Worm (Caenorhabditis elegans): ENCODE results near the gene W01B6.5.

The W01B6.5 gene

DNA sequence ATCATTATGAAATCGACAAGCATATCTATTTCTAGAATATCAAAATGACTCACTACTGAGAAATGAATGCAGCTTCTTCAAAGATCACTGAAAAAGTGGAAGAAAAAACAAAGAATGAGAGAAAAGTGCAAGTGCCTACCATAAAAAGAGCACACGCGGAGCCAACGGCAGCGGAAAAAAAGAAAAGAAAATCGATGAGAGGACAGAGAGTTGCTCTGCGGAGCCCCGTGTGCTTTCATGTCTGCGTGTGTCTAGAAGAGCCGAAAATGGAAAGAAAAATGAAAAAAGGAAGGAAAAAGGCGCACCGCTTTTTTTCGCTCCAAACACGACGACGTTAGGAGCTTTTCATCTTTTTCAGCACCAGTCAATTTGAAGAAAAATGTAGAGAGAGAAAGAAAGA, 13.3 kb upstream of the W01B6.5 start, which contains the start of gene ipla-7:
TSS of gene ipla-7 (minus strand) at position 122 of the 400 bp plus-strand sequence.
- no peak for TF ChIP-seq mbf-1 (tag; optimal IDR thresholded peaks at IDR 0.05)
- peak in 1 of 2 experiments; percentile 33 for TF ChIP-seq mdl-1 (tag; optimal IDR thresholded peaks at IDR 0.05)
- no peak for TF ChIP-seq nhr-25 (tag; optimal IDR thresholded peaks at IDR 0.05)
- TF ChIP-seq peb-1 (tag; optimal IDR thresholded peaks at IDR 0.05): no peak
- TF ChIP-seq mab-5 (tag; optimal IDR thresholded peaks at IDR 0.05): no peak
- peak; percentile 11 for TF ChIP-seq nhr-129 (tag; optimal IDR thresholded peaks at IDR 0.05)
- TF ChIP-seq dmd-4 (tag; optimal IDR thresholded peaks at IDR 0.05): no peak
- no peak for TF ChIP-seq nhr-237 (tag; optimal IDR thresholded peaks at IDR 0.05)
- TF ChIP-seq sem-4 (tag; optimal IDR thresholded peaks at IDR 0.05): no peak
- TF ChIP-seq R02D3.7 (tag; optimal IDR thresholded peaks at IDR 0.05): no peak
- TF ChIP-seq nhr-23 (tag; optimal IDR thresholded peaks at IDR 0.05): no peak
- TF ChIP-seq egl-27 (tag; optimal IDR thresholded peaks at IDR 0.05): no peak
- TF ChIP-seq zag-1 (tag; optimal IDR thresholded peaks at IDR 0.05): peak; percentile 31
- TF ChIP-seq nhr-77 (tag; optimal IDR thresholded peaks at IDR 0.05): no peak
- TF ChIP-seq ztf-11 (tag; optimal IDR thresholded peaks at IDR 0.05): no peak
- TF ChIP-seq sma-9 (GFP tag; optimal IDR thresholded peaks at IDR 0.05): no peak
- TF ChIP-seq sma-9 (tag; optimal IDR thresholded peaks at IDR 0.05): no peak
- TF ChIP-seq F13H6.1 (tag; optimal IDR thresholded peaks at IDR 0.05): peak; percentile 29
- peak; percentile 29 for TF ChIP-seq unc-55 (GFP tag; optimal IDR thresholded peaks at IDR 0.05)
- TF ChIP-seq crh-2 (tag; optimal IDR thresholded peaks at IDR 0.05): peak; percentile 62
- TF ChIP-seq nhr-10 (tag; optimal IDR thresholded peaks at IDR 0.05): no peak
- TF ChIP-seq ama-1 (optimal IDR thresholded peaks at IDR 0.05): no peak
- TF ChIP-seq snpc-4 (tag; optimal IDR thresholded peaks at IDR 0.05): peak; percentile 5
- no peak for TF ChIP-seq nhr-21 (tag; optimal IDR thresholded peaks at IDR 0.05)
- TF ChIP-seq Y55F3AM.14 (GFP tag; optimal IDR thresholded peaks at IDR 0.05): no peak
- TF ChIP-seq nhr-11 (tag; optimal IDR thresholded peaks at IDR 0.05): no peak
- no peak for TF ChIP-seq nhr-6 (tag; optimal IDR thresholded peaks at IDR 0.05)
- no peak for TF ChIP-seq nhr-12 (tag; optimal IDR thresholded peaks at IDR 0.05)
- peak; percentile 62 for TF ChIP-seq fos-1 (tag; optimal IDR thresholded peaks at IDR 0.05)
- no peak for TF ChIP-seq gmeb-1 (tag; optimal IDR thresholded peaks at IDR 0.05)
- no peak for TF ChIP-seq elt-1 (tag; optimal IDR thresholded peaks at IDR 0.05)
- peak in 1 of 2 experiments; percentile 21 for TF ChIP-seq lsy-2 (tag; optimal IDR thresholded peaks at IDR 0.05)
- no peak for TF ChIP-seq unc-39 (tag; optimal IDR thresholded peaks at IDR 0.05)
- TF ChIP-seq unc-62 (GFP tag; optimal IDR thresholded peaks at IDR 0.05): no peak
- no peak for TF ChIP-seq aly-2 (tag; optimal IDR thresholded peaks at IDR 0.05)
- peak; percentile 70 for TF ChIP-seq C34F6.9 (tag; optimal IDR thresholded peaks at IDR 0.05)
- no peak for TF ChIP-seq sma-3 (GFP tag; optimal IDR thresholded peaks at IDR 0.05)
- TF ChIP-seq alr-1 (tag; optimal IDR thresholded peaks at IDR 0.05): no peak
- TF ChIP-seq ztf-4 (tag; optimal IDR thresholded peaks at IDR 0.05): no peak
- TF ChIP-seq lin-13 (GFP tag; optimal IDR thresholded peaks at IDR 0.05): no peak
- no peak for TF ChIP-seq elt-3 (tag; optimal IDR thresholded peaks at IDR 0.05)

DNA sequence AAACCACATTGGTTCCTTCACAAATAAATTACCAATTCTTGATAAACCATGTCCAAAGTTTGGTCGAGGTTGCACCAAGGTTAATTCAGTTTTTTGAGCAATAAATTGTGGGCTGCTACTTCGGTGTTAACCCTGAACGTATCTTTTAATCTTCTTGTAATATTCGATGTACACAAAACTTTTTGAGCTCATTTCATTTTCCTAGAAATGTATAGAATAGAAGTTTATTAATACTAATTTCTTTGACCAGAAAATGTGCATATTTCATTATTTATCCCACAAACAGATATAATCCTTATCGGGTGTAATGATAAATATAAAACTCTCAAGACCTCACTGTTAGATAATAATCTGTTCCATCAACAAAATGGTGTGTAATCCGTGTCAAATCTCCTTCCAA, 12.1 kb upstream of the W01B6.5 start:
- TF ChIP-seq nhr-21 (tag; optimal IDR thresholded peaks at IDR 0.05): no peak
- TF ChIP-seq aly-2 (tag; optimal IDR thresholded peaks at IDR 0.05): no peak
- TF ChIP-seq mdl-1 (tag; optimal IDR thresholded peaks at IDR 0.05): no peak
- TF ChIP-seq nhr-25 (tag; optimal IDR thresholded peaks at IDR 0.05): no peak
- TF ChIP-seq mab-5 (tag; optimal IDR thresholded peaks at IDR 0.05): no peak
- TF ChIP-seq nhr-11 (tag; optimal IDR thresholded peaks at IDR 0.05): no peak
- no peak for TF ChIP-seq ztf-4 (tag; optimal IDR thresholded peaks at IDR 0.05)
- TF ChIP-seq F13H6.1 (tag; optimal IDR thresholded peaks at IDR 0.05): no peak
- TF ChIP-seq nhr-237 (tag; optimal IDR thresholded peaks at IDR 0.05): no peak
- no peak for TF ChIP-seq Y55F3AM.14 (GFP tag; optimal IDR thresholded peaks at IDR 0.05)
- no peak for TF ChIP-seq nhr-6 (tag; optimal IDR thresholded peaks at IDR 0.05)
- TF ChIP-seq crh-2 (tag; optimal IDR thresholded peaks at IDR 0.05): no peak
- no peak for TF ChIP-seq alr-1 (tag; optimal IDR thresholded peaks at IDR 0.05)
- TF ChIP-seq nhr-23 (tag; optimal IDR thresholded peaks at IDR 0.05): no peak
- TF ChIP-seq gmeb-1 (tag; optimal IDR thresholded peaks at IDR 0.05): no peak
- TF ChIP-seq R02D3.7 (tag; optimal IDR thresholded peaks at IDR 0.05): no peak
- TF ChIP-seq lin-11 (tag; optimal IDR thresholded peaks at IDR 0.05): no peak
- TF ChIP-seq skn-1 (tag; optimal IDR thresholded peaks at IDR 0.05): no peak
- TF ChIP-seq nhr-77 (tag; optimal IDR thresholded peaks at IDR 0.05): no peak
- no peak for TF ChIP-seq dmd-4 (tag; optimal IDR thresholded peaks at IDR 0.05)
